Fruit fly (Drosophila melanogaster) whole organism, embryonic: ENCODE measurements around the gene se.

ENCODE experiments used
- Aef1 ChIP-seq: fragments of 200-800 bp; sonication (Bioruptor generic); IDR thresholded peaks from 3 replicates; pipeline ENCODE4 v1.3.6; 2022; ENCODE audit warnings: missing biosample characterization, missing genetic modification characterization
- Atf3 ChIP-seq: fragments of 200-800 bp; sonication (Bioruptor generic); optimal IDR thresholded peaks from 3 replicates; lab custom pipeline; 2016; ENCODE audit warnings: missing biosample characterization, missing genetic modification characterization
- CG10267 ChIP-seq: fragments of 200-800 bp; sonication (Bioruptor generic); optimal IDR thresholded peaks from 2 replicates; lab custom pipeline; 2018; ENCODE audit warnings: missing biosample characterization, mild to moderate bottlenecking, missing genetic modification characterization, moderate library complexity
- CG10979 ChIP-seq: fragments of 200-800 bp; sonication (Bioruptor generic); optimal IDR thresholded peaks from 2 replicates; lab custom pipeline; 2018; ENCODE audit warnings: missing biosample characterization, mild to moderate bottlenecking, missing genetic modification characterization, moderate library complexity
- CG12155 ChIP-seq: fragments of 200-800 bp; sonication (Bioruptor generic); optimal IDR thresholded peaks from 3 replicates; lab custom pipeline; 2016; ENCODE audit warnings: missing biosample characterization, missing genetic modification characterization
- CG12391 ChIP-seq: fragments of 200-800 bp; sonication (Bioruptor generic); optimal IDR thresholded peaks from 3 replicates; lab custom pipeline; 2018; ENCODE audit warnings: missing biosample characterization, mild to moderate bottlenecking, missing genetic modification characterization, moderate library complexity
- CG13624 ChIP-seq: fragments of 200-800 bp; sonication (Bioruptor generic); optimal IDR thresholded peaks from 2 replicates; lab custom pipeline; 2016; ENCODE audit warnings: missing biosample characterization, missing genetic modification characterization
- CG16863 ChIP-seq: fragments of 200-800 bp; sonication (Bioruptor generic); optimal IDR thresholded peaks from 3 replicates; lab custom pipeline; 2016; ENCODE audit warnings: missing biosample characterization, missing genetic modification characterization
- CG17568 ChIP-seq: fragments of 200-800 bp; sonication (Bioruptor generic); optimal IDR thresholded peaks from 2 replicates; lab custom pipeline; 2018; ENCODE audit warnings: missing biosample characterization, mild to moderate bottlenecking, missing genetic modification characterization, moderate library complexity
- CG2678 ChIP-seq: fragments of 200-800 bp; sonication (Bioruptor generic); optimal IDR thresholded peaks from 3 replicates; lab custom pipeline; 2019; ENCODE audit warnings: missing biosample characterization, mild to moderate bottlenecking, missing genetic modification characterization, moderate library complexity
- CG2889 ChIP-seq: fragments of 200-800 bp; sonication (Bioruptor generic); IDR thresholded peaks from 3 replicates; pipeline ENCODE4 v1.3.6; 2022; ENCODE audit warnings: missing biosample characterization, missing genetic modification characterization
- CG30403 ChIP-seq: fragments of 200-800 bp; sonication (Bioruptor generic); optimal IDR thresholded peaks from 3 replicates; lab custom pipeline; 2016; ENCODE audit warnings: missing biosample characterization, missing genetic modification characterization
- CG33557 ChIP-seq: fragments of 200-800 bp; sonication (Bioruptor generic); optimal IDR thresholded peaks from 2 replicates; lab custom pipeline; 2019; ENCODE audit warnings: missing biosample characterization, mild to moderate bottlenecking, missing genetic modification characterization, moderate library complexity
- CG4282 ChIP-seq: fragments of 200-800 bp; sonication (Bioruptor generic); optimal IDR thresholded peaks from 2 replicates; lab custom pipeline; 2016; ENCODE audit warnings: missing biosample characterization, missing genetic modification characterization
- CG4707 ChIP-seq: fragments of 200-800 bp; sonication (Bioruptor generic); optimal IDR thresholded peaks from 2 replicates; lab custom pipeline; 2018; ENCODE audit warnings: missing biosample characterization, mild to moderate bottlenecking, missing genetic modification characterization, moderate library complexity
- CG7372 ChIP-seq: fragments of 200-800 bp; sonication (Bioruptor generic); IDR thresholded peaks from 2 replicates; pipeline ENCODE4 v1.3.6; 2022; ENCODE audit warnings: missing biosample characterization, missing genetic modification characterization
- CG8290 ChIP-seq, 3 experiments: fragments of 200-800 bp; sonication (Bioruptor generic); optimal IDR thresholded peaks; 2 replicates each; lab custom pipeline; 2016 to 2019; ENCODE audit warnings: missing biosample characterization in 3 of 3, missing genetic modification characterization in 3 of 3, mild to moderate bottlenecking in 2 of 3, moderate library complexity in 1 of 3
- CG8478 ChIP-seq: fragments of >200 bp; optimal IDR thresholded peaks from 2 replicates; lab custom pipeline; 2018
- CG9817 ChIP-seq: fragments of 200-800 bp; sonication (Bioruptor generic); optimal IDR thresholded peaks from 2 replicates; lab custom pipeline; 2018; ENCODE audit warnings: missing biosample characterization, mild to moderate bottlenecking, missing genetic modification characterization, moderate library complexity
- CG9932 ChIP-seq: fragments of 200-800 bp; sonication (Bioruptor generic); IDR thresholded peaks from 2 replicates; pipeline ENCODE4 v1.3.6; 2022; ENCODE audit warnings: missing biosample characterization, missing genetic modification characterization
- HLH3B ChIP-seq: fragments of 200-800 bp; sonication (Bioruptor generic); IDR thresholded peaks from 2 replicates; pipeline ENCODE4 v1.3.6; 2022; ENCODE audit warnings: missing biosample characterization, missing genetic modification characterization
- Hr39 ChIP-seq: fragments of >200 bp; optimal IDR thresholded peaks from 2 replicates; lab custom pipeline; 2017
- Jarid2 ChIP-seq: fragments of 200-800 bp; sonication (Bioruptor generic); optimal IDR thresholded peaks from 3 replicates; lab custom pipeline; 2017; ENCODE audit warnings: mild to moderate bottlenecking, missing biosample characterization, missing genetic modification reagents, missing genetic modification characterization
- Kr ChIP-seq: fragments of 200-800 bp; sonication (Bioruptor generic); optimal IDR thresholded peaks from 2 replicates; lab custom pipeline; 2017; ENCODE audit warnings: missing biosample characterization, mild to moderate bottlenecking, missing genetic modification characterization
- MTF-1 ChIP-seq: fragments of 200-800 bp; sonication (Bioruptor generic); optimal IDR thresholded peaks from 2 replicates; lab custom pipeline; 2018; ENCODE audit warnings: missing biosample characterization, mild to moderate bottlenecking, missing genetic modification characterization, borderline replicate concordance
- Mes4 ChIP-seq: fragments of 200-800 bp; sonication (Bioruptor generic); optimal IDR thresholded peaks from 2 replicates; lab custom pipeline; 2016; ENCODE audit warnings: missing biosample characterization, missing genetic modification characterization
- NC2β ChIP-seq: fragments of 200-800 bp; sonication (Bioruptor generic); optimal IDR thresholded peaks from 2 replicates; lab custom pipeline; 2016; ENCODE audit warnings: missing biosample characterization, missing genetic modification characterization
- NK7.1 ChIP-seq: fragments of 200-800 bp; sonication (Bioruptor generic); optimal IDR thresholded peaks from 3 replicates; lab custom pipeline; 2016; ENCODE audit warnings: missing biosample characterization, missing genetic modification characterization
- PHDP ChIP-seq: fragments of 200-800 bp; sonication (Bioruptor generic); optimal IDR thresholded peaks from 3 replicates; lab custom pipeline; 2018; ENCODE audit warnings: missing biosample characterization, mild to moderate bottlenecking, missing genetic modification characterization, moderate library complexity
- Ravus ChIP-seq: fragments of 200-800 bp; sonication (Bioruptor generic); IDR thresholded peaks from 2 replicates; pipeline ENCODE4 v1.3.6; 2022; ENCODE audit warnings: missing biosample characterization, missing genetic modification characterization
- Taf1 ChIP-seq: fragments of 200-800 bp; sonication (Bioruptor generic); IDR thresholded peaks from 2 replicates; pipeline ENCODE4 v1.3.6; 2022; ENCODE audit warnings: missing biosample characterization, missing genetic modification characterization
- YL-1 ChIP-seq: fragments of 200-800 bp; sonication (Bioruptor generic); optimal IDR thresholded peaks from 3 replicates; lab custom pipeline; 2017; ENCODE audit warnings: missing biosample characterization, mild to moderate bottlenecking, missing genetic modification characterization
- bowl ChIP-seq: fragments of 200-800 bp; sonication (Bioruptor generic); IDR thresholded peaks from 2 replicates; pipeline ENCODE4 v1.3.6; 2022; ENCODE audit warnings: missing biosample characterization, missing genetic modification characterization
- bsh ChIP-seq, 2 experiments: fragments of 200-800 bp; sonication (Bioruptor generic); optimal IDR thresholded peaks; 2 replicates each; lab custom pipeline; 2017 to 2018; ENCODE audit warnings: mild to moderate bottlenecking in 2 of 2, missing biosample characterization in 2 of 2, missing genetic modification characterization in 2 of 2, moderate library complexity in 1 of 2
- cad ChIP-seq: fragments of >200 bp; optimal IDR thresholded peaks from 2 replicates; lab custom pipeline; 2017; ENCODE audit warnings: missing biosample characterization, missing genetic modification characterization
- chn ChIP-seq: fragments of 200-800 bp; sonication (Bioruptor generic); optimal IDR thresholded peaks from 2 replicates; lab custom pipeline; 2016; ENCODE audit warnings: missing biosample characterization, missing genetic modification characterization
- crp ChIP-seq, 2 experiments: fragments of 200-800 bp; sonication (Bioruptor generic); optimal IDR thresholded peaks; 2 replicates in 1 of 2; 3 replicates in 1 of 2; lab custom pipeline; 2017; ENCODE audit warnings: missing biosample characterization in 2 of 2, missing genetic modification characterization in 2 of 2, mild to moderate bottlenecking in 1 of 2, moderate library complexity in 1 of 2
- fd96Cb ChIP-seq: fragments of 200-800 bp; sonication (Bioruptor generic); optimal IDR thresholded peaks from 2 replicates; lab custom pipeline; 2018; ENCODE audit warnings: missing biosample characterization, mild to moderate bottlenecking, missing genetic modification characterization, moderate library complexity
- ftz-f1 ChIP-seq: fragments of 200-800 bp; sonication (Bioruptor generic); optimal IDR thresholded peaks from 2 replicates; lab custom pipeline; 2016; ENCODE audit warnings: missing biosample characterization, missing genetic modification characterization
- ken ChIP-seq: fragments of 200-800 bp; sonication (Bioruptor generic); IDR thresholded peaks from 3 replicates; pipeline ENCODE4 v1.3.6; 2022; ENCODE audit warnings: missing biosample characterization, missing genetic modification characterization
- nerfin-1 ChIP-seq: fragments of 200-800 bp; sonication (Bioruptor generic); optimal IDR thresholded peaks from 3 replicates; lab custom pipeline; 2019; ENCODE audit warnings: missing biosample characterization, mild to moderate bottlenecking, missing genetic modification characterization, moderate library complexity
- nom ChIP-seq: fragments of 200-800 bp; sonication (Bioruptor generic); optimal IDR thresholded peaks from 2 replicates; lab custom pipeline; 2017; ENCODE audit warnings: missing biosample characterization, missing genetic modification characterization, mild to moderate bottlenecking, moderate library complexity, missing genetic modification reagents
- oc ChIP-seq: fragments of 200-800 bp; sonication (Bioruptor generic); optimal IDR thresholded peaks from 2 replicates; lab custom pipeline; 2018; ENCODE audit warnings: missing biosample characterization, mild to moderate bottlenecking, missing genetic modification characterization, moderate library complexity
- slp2 ChIP-seq: fragments of 200-800 bp; sonication (Bioruptor generic); optimal IDR thresholded peaks from 2 replicates; lab custom pipeline; 2016; ENCODE audit warnings: missing biosample characterization, missing genetic modification characterization
- ssp ChIP-seq: fragments of 200-800 bp; sonication (Bioruptor generic); IDR thresholded peaks from 2 replicates; pipeline ENCODE4 v1.3.6; 2022; ENCODE audit warnings: missing biosample characterization, missing genetic modification characterization
- sug ChIP-seq: fragments of 200-800 bp; optimal IDR thresholded peaks from 2 replicates; lab custom pipeline; 2019; ENCODE audit warnings: missing biosample characterization, mild to moderate bottlenecking, missing genetic modification characterization, moderate library complexity
- tio ChIP-seq: fragments of 200-800 bp; sonication (Bioruptor generic); optimal IDR thresholded peaks from 2 replicates; lab custom pipeline; 2017; ENCODE audit warnings: missing biosample characterization, missing genetic modification characterization, inconsistent platforms
- tx ChIP-seq: fragments of 200-800 bp; sonication (Bioruptor generic); optimal IDR thresholded peaks from 2 replicates; lab custom pipeline; 2016; ENCODE audit warnings: missing biosample characterization, missing genetic modification characterization
- usp ChIP-seq: fragments of >200 bp; optimal IDR thresholded peaks from 2 replicates; lab custom pipeline; 2017; ENCODE audit warnings: missing biosample characterization, missing genetic modification characterization

se gene

dm6 chr3L:8524816-8525625 is 4.7 kb downstream of the se start, which contains the start of the genes GstO1 and foi (continued):
- TF ChIP-seq ssp (GFP tag; lab: Robert Waterston, UW) (peak; percentile 32; the same call in 1 of the 2 replicates), Atf3 (GFP tag; lab: Kevin White, UChicago) (no peak), chn (GFP tag; lab: Kevin White, UChicago) (peak; percentile 15), bsh (GFP tag; optimal IDR thresholded peaks at IDR 0.05; lab: Kevin White, UChicago) (no peak), oc (tag; lab: Kevin White, UChicago) (no peak), CG9817 (no peak), HLH3B (GFP tag; lab: Robert Waterston, UW) (0 out of 2 replicates have a peak, but pooled peaks have one; percentile 29), usp (GFP tag; lab: Kevin White, UChicago) (no peak), YL-1 (GFP tag; lab: Kevin White, UChicago) (no peak), cad (GFP tag; lab: Kevin White, UChicago) (no peak), CG2678 (peak; percentile 44), CG17568 (GFP tag; lab: Kevin White, UChicago) (no peak), CG9932 (GFP tag; lab: Robert Waterston, UW) (peak; percentile 90), Kr (GFP tag; lab: Kevin White, UChicago) (no peak), CG8290 (GFP tag; optimal IDR thresholded peaks at IDR 0.05; lab: Kevin White, UChicago) (peak; percentile 29), CG8290 (tag; optimal IDR thresholded peaks at IDR 0.05; lab: Kevin White, UChicago) (peak in 1 of 2 experiments; percentile 73), Mes4 (peak; percentile 14), ftz-f1 (GFP tag; lab: Kevin White, UChicago) (no peak), Ravus (GFP tag; lab: Robert Waterston, UW) (no peak), CG10267 (tag; lab: Kevin White, UChicago) (peak; percentile 58), crp (GFP tag; optimal IDR thresholded peaks at IDR 0.05; lab: Kevin White, UChicago) (no peak), CG12391 (tag; lab: Kevin White, UChicago) (peak; percentile 68), slp2 (GFP tag; lab: Kevin White, UChicago) (no peak), nerfin-1 (peak; percentile 22), CG12155 (peak; percentile 29), ken (0 out of 3 replicates have a peak, but pooled peaks have one; percentile 31), NC2β (GFP tag; lab: Kevin White, UChicago) (no peak), Aef1 (GFP tag; lab: Robert Waterston, UW) (no peak), CG4282 (GFP tag; lab: Kevin White, UChicago) (no peak), CG10979 (tag; lab: Kevin White, UChicago) (no peak), CG2889 (no peak), CG33557 (no peak), CG13624 (GFP tag; lab: Kevin White, UChicago) (no peak), Hr39 (lab: Kevin White, UChicago) (no peak), CG8478 (no peak), CG4707 (GFP tag; lab: Kevin White, UChicago) (no peak), tio (GFP tag; lab: Kevin White, UChicago) (no peak), CG7372 (GFP tag; lab: Robert Waterston, UW) (no peak), sug (tag; lab: Kevin White, UChicago) (peak; percentile 55), Taf1 (no peak), PHDP (no peak), NK7.1 (GFP tag; lab: Kevin White, UChicago) (no peak), Jarid2 (peak; percentile 66), tx (GFP tag; lab: Kevin White, UChicago) (no peak), MTF-1 (GFP tag; lab: Kevin White, UChicago) (peak; percentile 45), bowl (GFP tag; lab: Robert Waterston, UW) (no peak), CG30403 (peak; percentile 39), nom (GFP tag; lab: Kevin White, UChicago) (peak; percentile 13), CG16863 (GFP tag; lab: Kevin White, UChicago) (no peak), fd96Cb (tag; lab: Kevin White, UChicago) (no peak)
